Worm (Caenorhabditis elegans) whole organism, L2 larva: ENCODE data around the gene hda-6.

Experiments used
- F13H6.1 ChIP-seq: sonication (generic microtip); optimal IDR thresholded peaks from 2 replicates; lab custom pipeline; 2016; ENCODE audit warnings: missing genetic modification characterization, missing compliant biosample characterization
- R02D3.7 ChIP-seq: fragments of 150-350 bp; optimal IDR thresholded peaks from 2 replicates; lab custom pipeline; 2014; ENCODE audit warnings: missing biosample characterization, missing genetic modification characterization
- Y55F3AM.14 ChIP-seq: fragments of 200-800 bp; sonication (Bioruptor generic); optimal IDR thresholded peaks from 2 replicates; lab custom pipeline; 2018; ENCODE audit warnings: mild to moderate bottlenecking, missing genetic modification characterization, missing compliant biosample characterization
- ZK546.5 ChIP-seq: sonication (generic microtip); optimal IDR thresholded peaks from 2 replicates; lab custom pipeline; 2017; ENCODE audit warnings: missing biosample characterization, missing genetic modification characterization
- alr-1 ChIP-seq: fragments of 150-350 bp; optimal IDR thresholded peaks from 2 replicates; lab custom pipeline; 2014; ENCODE audit warnings: missing biosample characterization, missing genetic modification characterization
- ama-1 ChIP-seq: fragments of 150-350 bp; optimal IDR thresholded peaks from 2 replicates; lab custom pipeline; 2018; ENCODE audit warnings: inconsistent platforms
- blmp-1 ChIP-seq: sonication (generic microtip); optimal IDR thresholded peaks from 2 replicates; lab custom pipeline; 2017; ENCODE audit warnings: missing genetic modification characterization, mild to moderate bottlenecking, missing compliant biosample characterization, antibody characterized with exemption, moderate library complexity; ENCODE audit not compliant: insufficient read depth
- ceh-16 ChIP-seq: fragments of 150-350 bp; optimal IDR thresholded peaks from 2 replicates; lab custom pipeline; 2014; ENCODE audit warnings: missing biosample characterization, missing genetic modification characterization
- crh-2 ChIP-seq: sonication (generic microtip); optimal IDR thresholded peaks from 2 replicates; lab custom pipeline; 2017; ENCODE audit warnings: missing biosample characterization, missing genetic modification characterization
- egl-27 ChIP-seq: sonication (generic microtip); optimal IDR thresholded peaks from 3 replicates; lab custom pipeline; 2017; ENCODE audit warnings: missing biosample characterization, missing genetic modification reagents, missing genetic modification characterization
- elt-1 ChIP-seq: fragments of 150-350 bp; optimal IDR thresholded peaks from 2 replicates; lab custom pipeline; 2014; ENCODE audit warnings: missing biosample characterization, missing genetic modification characterization
- elt-3 ChIP-seq: sonication (generic microtip); optimal IDR thresholded peaks from 2 replicates; lab custom pipeline; 2017; ENCODE audit warnings: missing biosample characterization, missing genetic modification characterization
- fos-1 ChIP-seq: fragments of 150-350 bp; optimal IDR thresholded peaks from 2 replicates; lab custom pipeline; 2014; ENCODE audit warnings: missing biosample characterization, missing genetic modification characterization
- gmeb-1 ChIP-seq: fragments of 150-350 bp; optimal IDR thresholded peaks from 2 replicates; lab custom pipeline; 2014; ENCODE audit warnings: missing biosample characterization, missing genetic modification characterization
- lin-11 ChIP-seq: fragments of 150-350 bp; sonication (generic microtip); optimal IDR thresholded peaks from 2 replicates; lab custom pipeline; 2014; ENCODE audit warnings: missing biosample characterization, missing genetic modification characterization, inconsistent platforms, mixed read lengths
- lin-39 ChIP-seq: fragments of 150-350 bp; optimal IDR thresholded peaks from 2 replicates; lab custom pipeline; 2014; ENCODE audit warnings: missing biosample characterization, missing genetic modification reagents, missing genetic modification characterization
- mab-5 ChIP-seq: fragments of 150-350 bp; optimal IDR thresholded peaks from 2 replicates; lab custom pipeline; 2014; ENCODE audit warnings: missing biosample characterization, missing genetic modification characterization
- mdl-1 ChIP-seq, 2 experiments: fragments of 150-350 bp in 1 of 2; sonication (generic microtip) in 1 of 2; optimal IDR thresholded peaks; 2 replicates each; lab custom pipeline; 2017; ENCODE audit warnings: missing biosample characterization in 2 of 2, missing genetic modification characterization in 2 of 2
- nhr-11 ChIP-seq: fragments of 150-350 bp; optimal IDR thresholded peaks from 2 replicates; lab custom pipeline; 2014; ENCODE audit warnings: missing biosample characterization, missing genetic modification characterization
- nhr-12 ChIP-seq: fragments of 150-350 bp; optimal IDR thresholded peaks from 2 replicates; lab custom pipeline; 2014; ENCODE audit warnings: missing biosample characterization, missing genetic modification characterization
- nhr-21 ChIP-seq: fragments of 150-350 bp; optimal IDR thresholded peaks from 2 replicates; lab custom pipeline; 2014; ENCODE audit warnings: missing biosample characterization, missing genetic modification characterization
- nhr-23 ChIP-seq: fragments of 150-350 bp; optimal IDR thresholded peaks from 2 replicates; lab custom pipeline; 2014; ENCODE audit warnings: missing biosample characterization, missing genetic modification reagents, missing genetic modification characterization
- nhr-237 ChIP-seq: fragments of 150-350 bp; optimal IDR thresholded peaks from 2 replicates; lab custom pipeline; 2014; ENCODE audit warnings: missing biosample characterization, missing genetic modification characterization
- nhr-25 ChIP-seq: fragments of 150-350 bp; sonication (generic microtip); optimal IDR thresholded peaks from 3 replicates; lab custom pipeline; 2014; ENCODE audit warnings: missing biosample characterization, missing genetic modification characterization
- nhr-6 ChIP-seq: fragments of 150-350 bp; optimal IDR thresholded peaks from 2 replicates; lab custom pipeline; 2014; ENCODE audit warnings: missing biosample characterization, missing genetic modification characterization
- nhr-77 ChIP-seq: fragments of 150-350 bp; optimal IDR thresholded peaks from 2 replicates; lab custom pipeline; 2014; ENCODE audit warnings: missing biosample characterization, missing genetic modification characterization
- sma-9 ChIP-seq, 2 experiments: fragments of 150-350 bp in 1 of 2; sonication (generic microtip) in 1 of 2; optimal IDR thresholded peaks; 2 replicates each; lab custom pipeline; 2014 to 2016; ENCODE audit warnings: missing genetic modification characterization in 2 of 2, mild to moderate bottlenecking in 1 of 2, missing biosample characterization in 1 of 2, missing compliant biosample characterization in 1 of 2, missing genetic modification reagents in 1 of 2, moderate library complexity in 1 of 2
- snpc-4 ChIP-seq: fragments of 150-350 bp; optimal IDR thresholded peaks from 2 replicates; lab custom pipeline; 2014; ENCODE audit warnings: missing biosample characterization, missing genetic modification characterization
- unc-39 ChIP-seq: fragments of 150-350 bp; optimal IDR thresholded peaks from 2 replicates; lab custom pipeline; 2014; ENCODE audit warnings: missing biosample characterization, missing genetic modification characterization
- unc-55 ChIP-seq: fragments of 150-350 bp; sonication (generic microtip); optimal IDR thresholded peaks from 3 replicates; lab custom pipeline; 2014; ENCODE audit warnings: missing biosample characterization, missing genetic modification reagents, missing genetic modification characterization
- unc-62 ChIP-seq: fragments of 150-350 bp; optimal IDR thresholded peaks from 2 replicates; lab custom pipeline; 2014; ENCODE audit warnings: missing biosample characterization, missing genetic modification reagents, missing genetic modification characterization
- zag-1 ChIP-seq: fragments of 150-350 bp; optimal IDR thresholded peaks from 2 replicates; lab custom pipeline; 2014; ENCODE audit warnings: missing biosample characterization, missing genetic modification characterization
- ztf-1 ChIP-seq: fragments of 200-800 bp; sonication (Bioruptor generic); conservative IDR thresholded peaks from 2 replicates; pipeline ENCODE4 v1.3.6; 2022; ENCODE audit warnings: missing genetic modification characterization, missing compliant biosample characterization
- ztf-11 ChIP-seq: sonication (generic microtip); optimal IDR thresholded peaks from 2 replicates; lab custom pipeline; 2017; ENCODE audit warnings: missing biosample characterization, missing genetic modification characterization
- ztf-4 ChIP-seq: fragments of 150-350 bp; optimal IDR thresholded peaks from 2 replicates; lab custom pipeline; 2014; ENCODE audit warnings: missing biosample characterization, missing genetic modification characterization

hda-6 gene

DNA sequence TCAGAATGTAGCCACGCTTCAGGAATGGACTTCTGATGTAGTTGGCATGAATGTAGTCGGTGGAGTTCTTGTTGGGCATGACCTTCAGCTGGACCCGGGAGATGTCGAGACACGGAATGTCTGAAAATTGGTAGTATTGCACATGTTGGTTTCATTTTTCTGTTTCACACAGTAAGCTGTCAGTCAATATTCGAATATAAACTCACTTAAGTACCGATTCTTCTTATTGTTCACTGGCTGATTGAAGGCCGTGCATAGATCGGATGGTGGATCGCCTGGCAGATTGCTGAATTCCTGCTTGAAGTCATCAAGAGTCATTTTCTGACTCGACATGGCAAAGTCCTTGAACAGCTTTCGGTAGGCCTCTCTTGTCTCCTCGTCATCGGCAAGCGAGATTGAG, 45.0 kb upstream of the hda-6 start:
- no peak for TF ChIP-seq crh-2
- TF ChIP-seq unc-55 (GFP tag; lab: Kevin White, UChicago): no peak
- no peak for TF ChIP-seq unc-39 (tag; lab: Kevin White, UChicago)
- TF ChIP-seq nhr-6 (tag; lab: Kevin White, UChicago): no peak
- TF ChIP-seq snpc-4: no peak
- no peak for TF ChIP-seq blmp-1 (tag; lab: Kevin White, UChicago)
- no peak for TF ChIP-seq gmeb-1 (tag; lab: Kevin White, UChicago)
- no peak for TF ChIP-seq mab-5
- TF ChIP-seq ztf-4 (tag; lab: Kevin White, UChicago): no peak
- no peak for TF ChIP-seq ztf-1 (GFP tag; lab: Robert Waterston, UW)
- no peak for TF ChIP-seq nhr-21 (tag; lab: Kevin White, UChicago)
- TF ChIP-seq nhr-77: no peak
- TF ChIP-seq zag-1: no peak
- TF ChIP-seq lin-11 (tag; lab: Kevin White, UChicago): no peak
- TF ChIP-seq mdl-1 (tag; optimal IDR thresholded peaks at IDR 0.05; lab: Kevin White, UChicago): no peak
- TF ChIP-seq ZK546.5 (tag; lab: Kevin White, UChicago): no peak
- TF ChIP-seq sma-9 (GFP tag; optimal IDR thresholded peaks at IDR 0.05; lab: Kevin White, UChicago): no peak
- no peak for TF ChIP-seq sma-9 (tag; optimal IDR thresholded peaks at IDR 0.05; lab: Kevin White, UChicago)
- TF ChIP-seq egl-27 (tag; lab: Kevin White, UChicago): no peak
- no peak for TF ChIP-seq ama-1
- no peak for TF ChIP-seq unc-62 (GFP tag; lab: Kevin White, UChicago)

DNA sequence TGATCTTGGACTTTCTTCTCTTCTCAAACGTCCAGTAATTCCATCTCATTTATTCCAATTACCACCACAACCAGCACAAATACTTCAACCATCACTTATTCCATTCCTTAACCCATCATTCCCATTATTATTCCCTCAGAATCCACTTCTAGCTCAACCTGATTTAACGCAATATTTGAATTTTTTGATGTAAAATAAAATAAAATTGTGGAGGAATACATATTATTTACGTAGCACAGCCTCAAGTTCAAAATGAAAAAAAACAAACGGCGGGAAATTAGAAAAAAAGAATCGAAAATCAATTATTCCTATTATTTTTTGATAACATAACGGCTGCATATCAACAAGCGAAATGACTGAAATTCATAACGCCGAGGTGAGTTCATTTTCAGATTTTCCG, 41.2 kb upstream of the hda-6 start, which contains the start of gene ZK616.61:
Gene ZK616.61 (plus strand): TSS at position 301 of the 400 bp plus-strand sequence.
- TF ChIP-seq Y55F3AM.14 (GFP tag; lab: Kevin White, UChicago) (no peak), nhr-6 (tag; lab: Kevin White, UChicago) (no peak), ceh-16 (tag; lab: Kevin White, UChicago) (no peak), blmp-1 (tag; lab: Kevin White, UChicago) (no peak), egl-27 (tag; lab: Kevin White, UChicago) (no peak), alr-1 (tag; lab: Kevin White, UChicago) (no peak), ztf-4 (tag; lab: Kevin White, UChicago) (no peak), sma-9 (GFP tag; optimal IDR thresholded peaks at IDR 0.05; lab: Kevin White, UChicago) (no peak), sma-9 (tag; optimal IDR thresholded peaks at IDR 0.05; lab: Kevin White, UChicago) (no peak), F13H6.1 (tag; lab: Kevin White, UChicago) (no peak), ztf-11 (tag; lab: Kevin White, UChicago) (no peak), elt-3 (tag; lab: Kevin White, UChicago) (no peak), nhr-11 (tag; lab: Kevin White, UChicago) (no peak), elt-1 (tag; lab: Kevin White, UChicago) (no peak), nhr-237 (tag; lab: Kevin White, UChicago) (no peak), nhr-23 (no peak), lin-39 (tag; lab: Kevin White, UChicago) (no peak), nhr-25 (tag; lab: Kevin White, UChicago) (no peak), gmeb-1 (tag; lab: Kevin White, UChicago) (no peak)

DNA sequence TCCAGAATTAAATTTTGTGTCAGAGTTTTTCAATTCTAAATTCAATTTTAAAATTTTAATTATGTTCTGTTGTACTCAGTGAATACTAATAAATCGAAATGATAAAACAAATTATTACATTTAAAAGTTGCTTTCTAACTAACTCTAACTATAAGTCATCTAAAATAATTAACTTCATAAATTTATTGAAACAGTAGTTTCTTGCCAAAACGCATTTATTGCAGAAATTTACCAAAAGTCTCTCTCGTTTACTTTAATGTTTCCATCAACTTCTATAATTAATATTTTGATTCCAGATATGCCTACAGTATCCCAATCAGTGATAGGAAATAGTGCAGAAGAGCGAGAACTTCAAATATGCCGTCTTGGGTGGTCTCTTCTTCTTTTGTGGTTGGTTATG, 36.5 kb upstream of the hda-6 start, which contains the start of gene ZK616.1:
Gene ZK616.1 (plus strand): TSS at position 301 of the 400 bp plus-strand sequence.
- TF ChIP-seq nhr-77: no peak

DNA sequence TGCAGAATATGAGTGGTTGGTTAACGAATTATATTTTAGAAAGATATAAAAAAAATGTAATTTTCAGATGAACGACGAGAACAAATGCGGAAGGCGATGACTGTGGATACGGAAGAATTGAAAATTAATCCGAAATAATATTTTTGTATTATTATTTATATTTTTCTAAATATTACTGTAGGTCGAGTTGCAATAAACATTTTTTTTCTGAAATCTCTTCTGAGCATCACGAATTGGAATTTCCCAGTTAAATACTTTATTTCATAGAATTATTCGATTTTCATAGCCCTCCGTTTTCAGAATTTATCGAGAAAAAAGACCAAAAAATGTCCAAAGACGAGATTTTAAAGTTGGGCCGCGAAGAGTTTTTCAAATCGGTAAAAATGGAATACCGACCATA, 33.4 kb upstream of the hda-6 start, which contains the start of gene ZK616.2:
Gene ZK616.2 (plus strand): TSS at position 301 of the 400 bp plus-strand sequence.
- TF ChIP-seq mdl-1 (tag; optimal IDR thresholded peaks at IDR 0.05; lab: Kevin White, UChicago) (no peak), alr-1 (tag; lab: Kevin White, UChicago) (no peak), ama-1 (no peak), R02D3.7 (no peak), ztf-1 (GFP tag; lab: Robert Waterston, UW) (no peak), nhr-237 (tag; lab: Kevin White, UChicago) (no peak), nhr-23 (no peak), fos-1 (no peak), lin-39 (tag; lab: Kevin White, UChicago) (no peak), nhr-12 (tag; lab: Kevin White, UChicago) (no peak), nhr-11 (tag; lab: Kevin White, UChicago) (no peak), lin-11 (tag; lab: Kevin White, UChicago) (no peak)
